Worm (Caenorhabditis elegans) whole organism, young adult: ENCODE measurements around the gene dmd-9.
A peak's percentile ranks its signal among the peaks of the same experiment; 100 is the strongest.

Experiments
- B0035.1 ChIP-seq: sonication (generic microtip); optimal IDR thresholded peaks from 2 replicates; lab custom pipeline; 2016; ENCODE audit warnings: missing genetic modification characterization, mild to moderate bottlenecking, missing compliant biosample characterization, missing genotype, missing genetic modification reagents
- C17E4.6 ChIP-seq: fragments of 200-800 bp; sonication (Bioruptor generic); IDR thresholded peaks from 2 replicates; pipeline ENCODE4 v1.3.6; 2022; ENCODE audit warnings: missing genetic modification reagents, missing genetic modification characterization, missing compliant biosample characterization
- F49E8.2 ChIP-seq: sonication (generic microtip); optimal IDR thresholded peaks from 3 replicates; lab custom pipeline; 2017; ENCODE audit warnings: missing genetic modification characterization, mild to moderate bottlenecking, missing compliant biosample characterization, antibody characterized with exemption, moderate library complexity; ENCODE audit not compliant: insufficient read depth
- atf-7 ChIP-seq: sonication (generic microtip); optimal IDR thresholded peaks from 2 replicates; lab custom pipeline; 2017; ENCODE audit warnings: mild to moderate bottlenecking, missing genetic modification characterization, missing compliant biosample characterization
- dpl-1 ChIP-seq: fragments of 150-350 bp; optimal IDR thresholded peaks from 2 replicates; lab custom pipeline; 2014; ENCODE audit warnings: missing biosample characterization, missing genetic modification reagents, missing genetic modification characterization
- lin-40 ChIP-seq: sonication (generic microtip); optimal IDR thresholded peaks from 2 replicates; lab custom pipeline; 2016; ENCODE audit warnings: missing genetic modification characterization, mild to moderate bottlenecking, missing compliant biosample characterization, missing genotype, missing genetic modification reagents
- lsy-27 ChIP-seq: sonication (generic microtip); optimal IDR thresholded peaks from 2 replicates; lab custom pipeline; 2017; ENCODE audit warnings: missing genetic modification characterization, mild to moderate bottlenecking, missing compliant biosample characterization, antibody characterized with exemption, missing genotype, borderline replicate concordance; ENCODE audit not compliant: insufficient read depth
- nfyb-1 ChIP-seq: fragments of 200-800 bp; sonication (Bioruptor generic); IDR thresholded peaks from 2 replicates; pipeline ENCODE4 v1.3.6; 2022; ENCODE audit warnings: missing genetic modification reagents, missing genetic modification characterization, missing compliant biosample characterization
- sea-2 ChIP-seq: fragments of 200-800 bp; sonication (Bioruptor generic); IDR thresholded peaks from 2 replicates; pipeline ENCODE4 v1.3.6; 2022; ENCODE audit warnings: missing genetic modification characterization, missing compliant biosample characterization
- snpc-4 ChIP-seq, 5 experiments: fragments of 150-350 bp in 1 of 5; sonication (generic microtip) in 4 of 5; optimal IDR thresholded peaks; 2 replicates each; lab custom pipeline; 2014 to 2018; ENCODE audit warnings: missing genetic modification characterization in 5 of 5, missing biosample characterization in 3 of 5, antibody characterized with exemption in 2 of 5, mild to moderate bottlenecking in 2 of 5, missing compliant biosample characterization in 2 of 5, missing genotype in 2 of 5, moderate library complexity in 2 of 5, missing genetic modification reagents in 1 of 5
- zim-3 ChIP-seq: sonication (generic microtip); optimal IDR thresholded peaks from 2 replicates; lab custom pipeline; 2017; ENCODE audit warnings: mild to moderate bottlenecking, missing genetic modification characterization, moderate library complexity, missing compliant biosample characterization
- ztf-28 ChIP-seq: fragments of 200-800 bp; sonication (Bioruptor generic); IDR thresholded peaks from 2 replicates; pipeline ENCODE4 v1.3.6; 2022; ENCODE audit warnings: missing genetic modification reagents, missing genetic modification characterization, missing compliant biosample characterization

DNA sequence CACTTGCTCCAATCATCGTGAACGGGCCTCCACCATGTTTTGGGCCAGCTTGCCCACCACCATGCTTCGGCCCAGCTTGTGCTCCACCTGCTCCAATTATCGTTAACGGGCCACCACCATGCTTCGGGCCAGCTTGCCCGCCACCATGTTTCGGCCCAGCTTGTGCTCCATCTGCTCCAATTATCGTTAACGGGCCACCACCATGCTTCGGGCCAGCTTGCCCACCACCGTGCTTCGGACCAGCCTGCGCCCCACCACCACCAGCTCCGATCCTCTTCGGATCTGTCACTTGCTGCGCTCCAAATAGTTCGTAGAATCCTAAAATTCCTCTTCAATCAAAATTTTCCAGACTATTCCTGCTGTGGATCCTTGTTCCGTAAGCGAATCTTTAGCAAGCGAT, 44.9 kb upstream of the dmd-9 start:
- TF ChIP-seq zim-3 (tag; lab: Kevin White, UChicago) (no peak), C17E4.6 (no peak), lsy-27 (no peak), atf-7 (tag; lab: Kevin White, UChicago) (no peak), lin-40 (tag; lab: Kevin White, UChicago) (no peak), sea-2 (GFP tag; lab: Robert Waterston, UW) (0 out of 2 replicates have a peak, but pooled peaks have one; percentile 30), ztf-28 (GFP tag; lab: Robert Waterston, UW) (no peak), nfyb-1 (no peak), F49E8.2 (tag; lab: Kevin White, UChicago) (no peak), B0035.1 (no peak), dpl-1 (GFP tag; lab: Kevin White, UChicago) (no peak), snpc-4 (GFP tag; optimal IDR thresholded peaks at IDR 0.05; lab: Kevin White, UChicago) (no peak), snpc-4 (tag; optimal IDR thresholded peaks at IDR 0.05; lab: Kevin White, UChicago) (no peak)
